Worm (Caenorhabditis elegans) whole organism, L1 larva: ENCODE results near the gene T26C12.2.

ENCODE experiments used
- C04F5.9 ChIP-seq: sonication (generic microtip); optimal IDR thresholded peaks from 2 replicates; lab custom pipeline; 2016; ENCODE audit warnings: missing genetic modification characterization, missing compliant biosample characterization
- F16B12.6 ChIP-seq: fragments of 150-350 bp; optimal IDR thresholded peaks from 2 replicates; lab custom pipeline; 2014; ENCODE audit warnings: missing biosample characterization, missing genetic modification characterization
- Y116A8C.19 ChIP-seq: sonication (generic microtip); optimal IDR thresholded peaks from 2 replicates; lab custom pipeline; 2016; ENCODE audit warnings: missing compliant biosample characterization, missing genetic modification characterization, borderline replicate concordance
- aha-1 ChIP-seq: fragments of 150-350 bp; optimal IDR thresholded peaks from 2 replicates; lab custom pipeline; 2014; ENCODE audit warnings: missing biosample characterization, missing genetic modification characterization
- alr-1 ChIP-seq: fragments of 200-800 bp; sonication (Bioruptor generic); optimal IDR thresholded peaks from 2 replicates; lab custom pipeline; 2018; ENCODE audit warnings: borderline replicate concordance, mild to moderate bottlenecking, missing genetic modification characterization, missing compliant biosample characterization
- aly-2 ChIP-seq: fragments of 150-350 bp; optimal IDR thresholded peaks from 2 replicates; lab custom pipeline; 2014; ENCODE audit warnings: missing biosample characterization, missing genetic modification characterization
- ama-1 ChIP-seq: fragments of 150-350 bp; optimal IDR thresholded peaks from 2 replicates; lab custom pipeline; 2014
- blmp-1 ChIP-seq: fragments of 150-350 bp; optimal IDR thresholded peaks from 2 replicates; lab custom pipeline; 2014; ENCODE audit warnings: missing biosample characterization, missing genetic modification characterization
- ceh-82 ChIP-seq, 3 experiments: fragments of 150-350 bp in 1 of 3; sonication (generic microtip) in 2 of 3; optimal IDR thresholded peaks; 2 replicates each; lab custom pipeline; 2014 to 2017; ENCODE audit warnings: missing biosample characterization in 3 of 3, missing genetic modification characterization in 3 of 3
- ceh-88 ChIP-seq: fragments of 200-800 bp; sonication (Bioruptor generic); IDR thresholded peaks from 2 replicates; pipeline ENCODE4 v1.3.6; 2022; ENCODE audit warnings: missing genetic modification characterization, missing compliant biosample characterization
- dpl-1 ChIP-seq, 3 experiments: fragments of 150-350 bp in 2 of 3; sonication (generic microtip) in 1 of 3; optimal IDR thresholded peaks; 2 replicates each; lab custom pipeline; 2014 to 2017; ENCODE audit warnings: missing biosample characterization in 3 of 3, missing genetic modification characterization in 3 of 3, missing genetic modification reagents in 3 of 3
- dsc-1 ChIP-seq: sonication (generic microtip); optimal IDR thresholded peaks from 2 replicates; lab custom pipeline; 2016; ENCODE audit warnings: mild to moderate bottlenecking, missing genetic modification characterization, missing compliant biosample characterization
- efl-3 ChIP-seq: fragments of 200-800 bp; sonication (Bioruptor generic); optimal IDR thresholded peaks from 2 replicates; lab custom pipeline; 2018; ENCODE audit warnings: mild to moderate bottlenecking, missing genetic modification characterization, missing compliant biosample characterization
- elt-3 ChIP-seq, 6 experiments: fragments of 150-350 bp in 1 of 6; sonication (generic microtip); optimal IDR thresholded peaks; 2 replicates each; lab custom pipeline; 2017 to 2018; ENCODE audit warnings: missing biosample characterization in 6 of 6, missing genetic modification characterization in 6 of 6, inconsistent platforms in 1 of 6
- fkh-10 ChIP-seq: sonication (generic microtip); optimal IDR thresholded peaks from 2 replicates; lab custom pipeline; 2017; ENCODE audit warnings: missing biosample characterization, missing genetic modification reagents, missing genetic modification characterization
- fkh-4 ChIP-seq: sonication (generic microtip); optimal IDR thresholded peaks from 2 replicates; lab custom pipeline; 2016; ENCODE audit warnings: missing compliant biosample characterization, missing genetic modification characterization, borderline replicate concordance
- fos-1 ChIP-seq: fragments of 150-350 bp; optimal IDR thresholded peaks from 2 replicates; lab custom pipeline; 2014; ENCODE audit warnings: missing biosample characterization, missing genetic modification characterization
- hlh-17 ChIP-seq: fragments of 200-800 bp; sonication (Bioruptor generic); optimal IDR thresholded peaks from 2 replicates; lab custom pipeline; 2018; ENCODE audit warnings: missing genetic modification characterization, mild to moderate bottlenecking, missing compliant biosample characterization, moderate library complexity, borderline replicate concordance
- hlh-4 ChIP-seq: sonication (generic microtip); optimal IDR thresholded peaks from 2 replicates; lab custom pipeline; 2016; ENCODE audit warnings: mild to moderate bottlenecking, missing genetic modification characterization, missing compliant biosample characterization
- irx-1 ChIP-seq: sonication (generic microtip); optimal IDR thresholded peaks from 2 replicates; lab custom pipeline; 2016; ENCODE audit warnings: missing genetic modification characterization, missing compliant biosample characterization
- isw-1 ChIP-seq: fragments of 200-800 bp; sonication (Bioruptor generic); IDR thresholded peaks from 2 replicates; pipeline ENCODE4 v1.3.6; 2022; ENCODE audit warnings: missing genetic modification characterization, missing compliant biosample characterization
- lin-13 ChIP-seq: fragments of 150-350 bp; optimal IDR thresholded peaks from 2 replicates; lab custom pipeline; 2014; ENCODE audit warnings: missing biosample characterization, missing genetic modification reagents, missing genetic modification characterization
- lin-35 ChIP-seq, 2 experiments: fragments of 150-350 bp; optimal IDR thresholded peaks; 2 replicates each; lab custom pipeline; 2014; ENCODE audit warnings: missing biosample characterization in 2 of 2, missing genetic modification characterization in 2 of 2, missing genetic modification reagents in 2 of 2
- lin-39 ChIP-seq: fragments of 150-350 bp; optimal IDR thresholded peaks from 2 replicates; lab custom pipeline; 2014; ENCODE audit warnings: missing biosample characterization, missing genetic modification reagents, missing genetic modification characterization
- mab-9 ChIP-seq: fragments of 200-800 bp; sonication (Bioruptor generic); IDR thresholded peaks from 2 replicates; pipeline ENCODE4 v1.3.6; 2022; ENCODE audit warnings: missing genetic modification reagents, missing genetic modification characterization, missing compliant biosample characterization
- mdl-1 ChIP-seq, 2 experiments: fragments of 150-350 bp; optimal IDR thresholded peaks; 2 replicates each; lab custom pipeline; 2014 to 2017; ENCODE audit warnings: missing biosample characterization in 2 of 2, missing genetic modification characterization in 2 of 2, inconsistent platforms in 1 of 2
- mef-2 ChIP-seq: fragments of 150-350 bp; optimal IDR thresholded peaks from 2 replicates; lab custom pipeline; 2014; ENCODE audit warnings: missing biosample characterization, missing genetic modification characterization
- mep-1 ChIP-seq: fragments of 150-350 bp; optimal IDR thresholded peaks from 2 replicates; lab custom pipeline; 2014; ENCODE audit warnings: missing biosample characterization, missing genetic modification characterization
- nhr-11 ChIP-seq: fragments of 150-350 bp; optimal IDR thresholded peaks from 2 replicates; lab custom pipeline; 2014; ENCODE audit warnings: missing biosample characterization, missing genetic modification characterization
- nhr-12 ChIP-seq: sonication (generic microtip); optimal IDR thresholded peaks from 2 replicates; lab custom pipeline; 2017; ENCODE audit warnings: missing biosample characterization, missing genetic modification characterization
- nhr-19 ChIP-seq: fragments of 200-800 bp; sonication (Bioruptor generic); conservative IDR thresholded peaks from 2 replicates; pipeline ENCODE4 v1.3.6; 2022; ENCODE audit warnings: missing genetic modification characterization, missing compliant biosample characterization
- nhr-20 ChIP-seq: sonication (generic microtip); optimal IDR thresholded peaks from 2 replicates; lab custom pipeline; 2016; ENCODE audit warnings: mild to moderate bottlenecking, missing genetic modification characterization, missing compliant biosample characterization
- nhr-28 ChIP-seq: fragments of 150-350 bp; optimal IDR thresholded peaks from 2 replicates; lab custom pipeline; 2014; ENCODE audit warnings: missing biosample characterization, missing genetic modification characterization
- nhr-47 ChIP-seq: sonication (generic microtip); optimal IDR thresholded peaks from 2 replicates; lab custom pipeline; 2016; ENCODE audit warnings: mild to moderate bottlenecking, missing genetic modification characterization, moderate library complexity, missing compliant biosample characterization
- nhr-71 ChIP-seq: sonication (generic microtip); optimal IDR thresholded peaks from 2 replicates; lab custom pipeline; 2016; ENCODE audit warnings: mild to moderate bottlenecking, missing genetic modification characterization, moderate library complexity, missing compliant biosample characterization
- nhr-77 ChIP-seq: fragments of 150-350 bp; optimal IDR thresholded peaks from 2 replicates; lab custom pipeline; 2014; ENCODE audit warnings: missing biosample characterization, missing genetic modification characterization
- nhr-90 ChIP-seq: sonication (generic microtip); optimal IDR thresholded peaks from 2 replicates; lab custom pipeline; 2016; ENCODE audit warnings: mild to moderate bottlenecking, missing genetic modification characterization, missing compliant biosample characterization; ENCODE audit not compliant: poor library complexity
- pag-3 ChIP-seq: sonication (generic microtip); optimal IDR thresholded peaks from 2 replicates; lab custom pipeline; 2017; ENCODE audit warnings: missing genetic modification characterization, mild to moderate bottlenecking, missing compliant biosample characterization, antibody characterized with exemption, borderline replicate concordance; ENCODE audit not compliant: insufficient read depth
- pax-3 ChIP-seq: fragments of 200-800 bp; sonication (Bioruptor generic); optimal IDR thresholded peaks from 2 replicates; lab custom pipeline; 2018; ENCODE audit warnings: mild to moderate bottlenecking, missing genetic modification characterization, moderate library complexity, missing compliant biosample characterization
- rnt-1 ChIP-seq: sonication (generic microtip); optimal IDR thresholded peaks from 2 replicates; lab custom pipeline; 2016; ENCODE audit warnings: mild to moderate bottlenecking, missing genetic modification characterization, moderate library complexity, missing compliant biosample characterization
- skn-1 ChIP-seq: fragments of 150-350 bp; optimal IDR thresholded peaks from 2 replicates; lab custom pipeline; 2014; ENCODE audit warnings: missing biosample characterization, missing genetic modification characterization
- sox-4 ChIP-seq: sonication (generic microtip); optimal IDR thresholded peaks from 2 replicates; lab custom pipeline; 2016; ENCODE audit warnings: missing genetic modification characterization, missing compliant biosample characterization
- sptf-1 ChIP-seq: fragments of 150-350 bp; optimal IDR thresholded peaks from 2 replicates; lab custom pipeline; 2014; ENCODE audit warnings: missing biosample characterization, missing genetic modification characterization
- sup-37 ChIP-seq: fragments of 200-800 bp; sonication (Bioruptor generic); optimal IDR thresholded peaks from 2 replicates; lab custom pipeline; 2018; ENCODE audit warnings: mild to moderate bottlenecking, missing genetic modification characterization, missing compliant biosample characterization
- tbx-2 ChIP-seq: sonication (generic microtip); optimal IDR thresholded peaks from 2 replicates; lab custom pipeline; 2016; ENCODE audit warnings: missing genetic modification characterization, missing compliant biosample characterization
- unc-130 ChIP-seq: fragments of 150-350 bp; optimal IDR thresholded peaks from 2 replicates; lab custom pipeline; 2017; ENCODE audit warnings: missing biosample characterization, missing genetic modification characterization, inconsistent platforms
- unc-30 ChIP-seq: sonication (generic microtip); optimal IDR thresholded peaks from 2 replicates; lab custom pipeline; 2017; ENCODE audit warnings: missing biosample characterization, missing genetic modification characterization
- unc-62 ChIP-seq: fragments of 150-350 bp; optimal IDR thresholded peaks from 2 replicates; lab custom pipeline; 2014; ENCODE audit warnings: missing biosample characterization, missing genetic modification reagents, missing genetic modification characterization
- unc-86 ChIP-seq: sonication (generic microtip); optimal IDR thresholded peaks from 2 replicates; lab custom pipeline; 2016; ENCODE audit warnings: missing genetic modification characterization, missing compliant biosample characterization
- xbp-1 ChIP-seq: sonication (generic microtip); optimal IDR thresholded peaks from 2 replicates; lab custom pipeline; 2016; ENCODE audit warnings: missing genetic modification characterization, missing compliant biosample characterization
- ztf-11 ChIP-seq, 2 experiments: sonication (generic microtip); optimal IDR thresholded peaks; 2 replicates each; lab custom pipeline; 2016 to 2017; ENCODE audit warnings: missing genetic modification characterization in 2 of 2, missing biosample characterization in 1 of 2, missing compliant biosample characterization in 1 of 2
- ztf-4 ChIP-seq: fragments of 150-350 bp; optimal IDR thresholded peaks from 2 replicates; lab custom pipeline; 2014; ENCODE audit warnings: missing biosample characterization, missing genetic modification characterization

The T26C12.2 gene

DNA sequence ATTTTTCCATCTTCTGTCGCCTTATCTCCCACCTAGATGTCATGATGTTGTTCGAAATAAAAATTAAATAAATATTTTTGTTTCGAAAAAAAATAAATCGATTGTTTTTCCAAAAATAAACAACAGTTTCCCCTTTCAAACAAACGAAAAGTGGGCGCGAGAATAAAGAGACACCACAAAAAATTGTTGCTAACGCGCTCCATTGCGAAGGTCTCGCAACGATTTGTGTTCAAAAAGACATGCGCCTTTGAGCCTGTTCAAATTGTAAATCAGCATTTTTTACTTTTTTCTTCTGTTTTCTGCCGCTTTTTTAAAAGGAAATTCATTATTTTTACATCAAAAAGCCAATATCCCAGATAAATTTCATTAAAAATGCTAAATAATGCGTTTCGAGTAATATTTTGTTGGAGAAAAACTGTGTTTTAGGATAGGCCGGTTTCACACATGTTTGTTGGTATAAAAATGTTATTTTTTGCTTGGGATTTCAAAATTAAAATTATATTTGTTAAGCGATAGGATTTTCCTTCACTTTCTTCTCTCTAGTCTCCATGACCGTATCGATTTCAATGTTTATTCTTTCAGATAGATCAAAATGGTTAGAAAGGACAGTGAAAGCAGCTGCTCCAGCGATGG is 29.1 kb upstream of the T26C12.2 start, which contains the start of gene W08E12.7:
W08E12.7 (plus strand) TSS at position 583 of the 633 bp plus-strand sequence.
- TF ChIP-seq hlh-17 (GFP tag; lab: Kevin White, UChicago): no peak
- TF ChIP-seq pax-3 (tag; lab: Kevin White, UChicago): peak; percentile 88
- peak; percentile 94 for TF ChIP-seq nhr-47 (tag; lab: Kevin White, UChicago)
- TF ChIP-seq irx-1 (tag; lab: Kevin White, UChicago): peak; percentile 86
- peak; percentile 84 for TF ChIP-seq dsc-1 (tag; lab: Kevin White, UChicago)
- peak; percentile 95 for TF ChIP-seq lin-13
- TF ChIP-seq unc-30: no peak
- peak; percentile 82 for TF ChIP-seq mab-9 (GFP tag; lab: Robert Waterston, UW)
- TF ChIP-seq xbp-1 (tag; lab: Kevin White, UChicago): peak; percentile 92
- TF ChIP-seq nhr-28 (tag; lab: Kevin White, UChicago): no peak
- peak; percentile 98 for TF ChIP-seq unc-130
- peak; percentile 91 for TF ChIP-seq blmp-1 (tag; lab: Kevin White, UChicago)
- peak; percentile 75 for TF ChIP-seq F16B12.6 (tag; lab: Kevin White, UChicago)
- TF ChIP-seq unc-86 (tag; lab: Kevin White, UChicago): peak; percentile 89
- TF ChIP-seq lin-35 (GFP tag; optimal IDR thresholded peaks at IDR 0.05; lab: Kevin White, UChicago): peak; percentile 94 to 96
- peak; percentile 90 for TF ChIP-seq nhr-90 (tag; lab: Kevin White, UChicago)
- peak; percentile 94 to 98 (median 94) for TF ChIP-seq ceh-82 (tag; optimal IDR thresholded peaks at IDR 0.05; lab: Kevin White, UChicago)
- peak; percentile 99 for TF ChIP-seq mep-1 (tag; lab: Kevin White, UChicago)
- peak; percentile 69 for TF ChIP-seq fkh-10 (GFP tag; lab: Kevin White, UChicago)
- TF ChIP-seq nhr-19: peak; percentile 92
- no peak for TF ChIP-seq alr-1 (tag; lab: Kevin White, UChicago)
- peak; percentile 97 for TF ChIP-seq nhr-71 (tag; lab: Kevin White, UChicago)
- peak; percentile 70 for TF ChIP-seq lin-39 (tag; lab: Kevin White, UChicago)
- TF ChIP-seq sox-4: peak; percentile 64
- TF ChIP-seq rnt-1 (tag; lab: Kevin White, UChicago): peak; percentile 95
- TF ChIP-seq mdl-1 (tag; optimal IDR thresholded peaks at IDR 0.05; lab: Kevin White, UChicago): peak in 1 of 2 experiments; percentile 96
- TF ChIP-seq ztf-11 (tag; optimal IDR thresholded peaks at IDR 0.05; lab: Kevin White, UChicago): peak in 1 of 2 experiments; percentile 78
- TF ChIP-seq hlh-4 (tag; lab: Kevin White, UChicago): no peak
- no peak for TF ChIP-seq nhr-12 (tag; lab: Kevin White, UChicago)
- TF ChIP-seq tbx-2 (tag; lab: Kevin White, UChicago): peak; percentile 90
- TF ChIP-seq aly-2 (tag; lab: Kevin White, UChicago): peak; percentile 84
- no peak for TF ChIP-seq fkh-4 (tag; lab: Kevin White, UChicago)
- TF ChIP-seq ceh-88 (GFP tag; lab: Robert Waterston, UW): peak; percentile 85
- no peak for TF ChIP-seq unc-62 (GFP tag; lab: Kevin White, UChicago)
- TF ChIP-seq mef-2 (tag; lab: Kevin White, UChicago): peak; percentile 35
- peak; percentile 55 for TF ChIP-seq pag-3
- peak; percentile 68 for TF ChIP-seq nhr-11 (tag; lab: Kevin White, UChicago)
- TF ChIP-seq dpl-1 (GFP tag; optimal IDR thresholded peaks at IDR 0.05; lab: Kevin White, UChicago): peak; percentile 93 to 94 (median 93)
- peak; percentile 94 for TF ChIP-seq nhr-20 (tag; lab: Kevin White, UChicago)
- TF ChIP-seq isw-1 (GFP tag; lab: Robert Waterston, UW): peak; percentile 93
- peak; percentile 80 for TF ChIP-seq C04F5.9 (tag; lab: Kevin White, UChicago)
- TF ChIP-seq elt-3 (tag; optimal IDR thresholded peaks at IDR 0.05; lab: Kevin White, UChicago): peak in 5 of 6 experiments; percentile 22 to 98 (median 81)
- no peak for TF ChIP-seq efl-3 (GFP tag; lab: Kevin White, UChicago)
- TF ChIP-seq sptf-1 (tag; lab: Kevin White, UChicago): no peak
- TF ChIP-seq Y116A8C.19 (tag; lab: Kevin White, UChicago): no peak
- peak; percentile 90 for TF ChIP-seq fos-1 (tag; lab: Kevin White, UChicago)
- TF ChIP-seq nhr-77: peak; percentile 96
- TF ChIP-seq sup-37 (GFP tag; lab: Kevin White, UChicago): no peak
- TF ChIP-seq aha-1 (tag; lab: Kevin White, UChicago): no peak
- peak; percentile 96 for TF ChIP-seq skn-1 (tag; lab: Kevin White, UChicago)
- peak; percentile 84 for TF ChIP-seq ama-1
- TF ChIP-seq ztf-4 (tag; lab: Kevin White, UChicago): peak; percentile 80
